Fruit fly (Drosophila melanogaster) whole organism, embryonic: Measurements from ENCODE around the gene senju.

Experiments used
- Asciz ChIP-seq: fragments of 200-800 bp; sonication (Bioruptor generic); optimal IDR thresholded peaks from 2 replicates; lab custom pipeline; 2017; ENCODE audit warnings: missing biosample characterization, mild to moderate bottlenecking, missing genetic modification characterization, missing genetic modification reagents
- B-H2 ChIP-seq: fragments of 200-800 bp; sonication (Bioruptor generic); optimal IDR thresholded peaks from 2 replicates; lab custom pipeline; 2018; ENCODE audit warnings: missing biosample characterization, mild to moderate bottlenecking, missing genetic modification characterization
- C15 ChIP-seq: fragments of 200-800 bp; sonication (Bioruptor generic); IDR thresholded peaks from 3 replicates; pipeline ENCODE4 v1.3.6; 2022; ENCODE audit warnings: missing biosample characterization, missing genetic modification characterization
- CG10565 ChIP-seq: fragments of 200-800 bp; sonication (Bioruptor generic); optimal IDR thresholded peaks from 3 replicates; lab custom pipeline; 2016; ENCODE audit warnings: missing biosample characterization, mild to moderate bottlenecking, missing genetic modification characterization
- CG10959 ChIP-seq: fragments of 200-800 bp; sonication (Bioruptor generic); IDR thresholded peaks from 2 replicates; pipeline ENCODE4 v1.3.6; 2022; ENCODE audit warnings: missing biosample characterization, missing genetic modification characterization
- CG11085 ChIP-seq: fragments of 200-800 bp; sonication (Bioruptor generic); IDR thresholded peaks from 2 replicates; pipeline ENCODE4 v1.3.6; 2022; ENCODE audit warnings: missing biosample characterization, missing genetic modification characterization
- CG14014 ChIP-seq: fragments of 200-800 bp; sonication (Bioruptor generic); IDR thresholded peaks from 2 replicates; pipeline ENCODE4 v1.3.6; 2022; ENCODE audit warnings: missing biosample characterization, missing genetic modification characterization
- CG15011 ChIP-seq: fragments of 200-800 bp; sonication (Bioruptor generic); optimal IDR thresholded peaks from 3 replicates; lab custom pipeline; 2018; ENCODE audit warnings: missing biosample characterization, mild to moderate bottlenecking, missing genetic modification characterization
- CG1529 ChIP-seq: fragments of 200-800 bp; sonication (Bioruptor generic); optimal IDR thresholded peaks from 3 replicates; lab custom pipeline; 2018; ENCODE audit warnings: missing biosample characterization, missing genetic modification characterization
- CG15479 ChIP-seq: fragments of 200-800 bp; sonication (Bioruptor generic); optimal IDR thresholded peaks from 3 replicates; lab custom pipeline; 2019; ENCODE audit warnings: missing biosample characterization, mild to moderate bottlenecking, missing genetic modification characterization, moderate library complexity
- CG16779 ChIP-seq: fragments of 200-800 bp; sonication (Bioruptor generic); IDR thresholded peaks from 2 replicates; pipeline ENCODE4 v1.3.6; 2022; ENCODE audit warnings: missing biosample characterization, missing genetic modification characterization
- CG17385 ChIP-seq: fragments of 200-800 bp; sonication (Bioruptor generic); optimal IDR thresholded peaks from 3 replicates; lab custom pipeline; 2018; ENCODE audit warnings: missing biosample characterization, mild to moderate bottlenecking, missing genetic modification characterization
- CG2120 ChIP-seq: fragments of 200-800 bp; sonication (Bioruptor generic); optimal IDR thresholded peaks from 3 replicates; lab custom pipeline; 2016; ENCODE audit warnings: missing biosample characterization, missing genetic modification characterization
- CG2129 ChIP-seq: fragments of 200-800 bp; sonication (Bioruptor generic); IDR thresholded peaks from 2 replicates; pipeline ENCODE4 v1.3.6; 2022; ENCODE audit warnings: missing biosample characterization, missing genetic modification characterization; ENCODE audit not compliant: partially characterized antibody
- CG2712 ChIP-seq: fragments of 200-800 bp; optimal IDR thresholded peaks from 3 replicates; lab custom pipeline; 2019; ENCODE audit warnings: missing biosample characterization, mild to moderate bottlenecking, missing genetic modification characterization, moderate library complexity
- CG31388 ChIP-seq: fragments of 200-800 bp; sonication (Bioruptor generic); optimal IDR thresholded peaks from 2 replicates; lab custom pipeline; 2016; ENCODE audit warnings: missing biosample characterization, missing genetic modification characterization
- CG3407 ChIP-seq: fragments of 200-800 bp; sonication (Bioruptor generic); optimal IDR thresholded peaks from 2 replicates; lab custom pipeline; 2018; ENCODE audit warnings: missing biosample characterization, mild to moderate bottlenecking, missing genetic modification characterization
- CG34376 ChIP-seq: fragments of 200-800 bp; sonication (Bioruptor generic); optimal IDR thresholded peaks from 2 replicates; lab custom pipeline; 2018; ENCODE audit warnings: missing biosample characterization, mild to moderate bottlenecking, missing genetic modification characterization
- CG3726 ChIP-seq: fragments of 200-800 bp; sonication (Bioruptor generic); IDR thresholded peaks from 3 replicates; pipeline ENCODE4, ENCODE4 v1.3.6; 2022; ENCODE audit warnings: missing biosample characterization, missing genetic modification characterization
- CG6813 ChIP-seq: fragments of 200-800 bp; sonication (Bioruptor generic); optimal IDR thresholded peaks from 2 replicates; lab custom pipeline; 2017; ENCODE audit warnings: missing biosample characterization, missing genetic modification characterization, mild to moderate bottlenecking, moderate library complexity, missing genetic modification reagents
- CkIIα-i1 ChIP-seq: fragments of 200-800 bp; sonication (Bioruptor generic); IDR thresholded peaks from 2 replicates; pipeline ENCODE4 v1.3.6; 2022; ENCODE audit warnings: missing biosample characterization, missing genetic modification characterization
- CrebB ChIP-seq: fragments of 200-800 bp; sonication (Bioruptor generic); optimal IDR thresholded peaks from 3 replicates; lab custom pipeline; 2018; ENCODE audit warnings: missing biosample characterization, mild to moderate bottlenecking, missing genetic modification characterization
- Drgx ChIP-seq: fragments of 200-800 bp; sonication (Bioruptor generic); IDR thresholded peaks from 2 replicates; pipeline ENCODE4 v1.3.6; 2022; ENCODE audit warnings: missing biosample characterization, missing genetic modification characterization
- HHEX ChIP-seq: fragments of 200-800 bp; sonication (Bioruptor generic); optimal IDR thresholded peaks from 3 replicates; lab custom pipeline; 2017; ENCODE audit warnings: missing biosample characterization, mild to moderate bottlenecking, missing genetic modification characterization, missing genetic modification reagents
- HLH4C ChIP-seq: fragments of 200-800 bp; sonication (Bioruptor generic); IDR thresholded peaks from 3 replicates; pipeline ENCODE4 v1.3.6; 2022; ENCODE audit warnings: missing biosample characterization, missing genetic modification characterization; ENCODE audit not compliant: partially characterized antibody
- Lim3 ChIP-seq: fragments of 200-800 bp; sonication (Bioruptor generic); IDR thresholded peaks from 2 replicates; pipeline ENCODE4 v1.3.6; 2022; ENCODE audit warnings: missing biosample characterization, missing genetic modification characterization
- Mes4 ChIP-seq: fragments of 200-800 bp; sonication (Bioruptor generic); optimal IDR thresholded peaks from 2 replicates; lab custom pipeline; 2016; ENCODE audit warnings: missing biosample characterization, missing genetic modification characterization
- NfI ChIP-seq: fragments of 200-800 bp; sonication (Bioruptor generic); optimal IDR thresholded peaks from 3 replicates; lab custom pipeline; 2018; ENCODE audit warnings: missing biosample characterization, mild to moderate bottlenecking, missing genetic modification characterization, moderate library complexity
- Oaz ChIP-seq: fragments of 200-800 bp; sonication (Bioruptor generic); IDR thresholded peaks from 2 replicates; pipeline ENCODE4 v1.3.6; 2022; ENCODE audit warnings: missing biosample characterization, missing genetic modification characterization
- Ptx1 ChIP-seq: fragments of 200-800 bp; sonication (Bioruptor generic); IDR thresholded peaks from 2 replicates; pipeline ENCODE4 v1.3.6; 2022; ENCODE audit warnings: missing biosample characterization, missing genetic modification characterization
- Rx ChIP-seq: fragments of 200-800 bp; sonication (Bioruptor generic); IDR thresholded peaks from 2 replicates; pipeline ENCODE4 v1.3.6; 2022; ENCODE audit warnings: missing biosample characterization, missing genetic modification characterization
- ac ChIP-seq: fragments of 200-800 bp; sonication (Bioruptor generic); optimal IDR thresholded peaks from 3 replicates; lab custom pipeline; 2017; ENCODE audit warnings: missing biosample characterization, mild to moderate bottlenecking, missing genetic modification characterization
- bcd ChIP-seq: fragments of 200-800 bp; sonication (Bioruptor generic); optimal IDR thresholded peaks from 2 replicates; lab custom pipeline; 2017; ENCODE audit warnings: missing biosample characterization, mild to moderate bottlenecking, missing genetic modification characterization
- ci ChIP-seq: fragments of 200-800 bp; sonication (Bioruptor generic); IDR thresholded peaks from 3 replicates; pipeline ENCODE4 v1.3.6; 2022; ENCODE audit warnings: missing biosample characterization, missing genetic modification characterization
- danr ChIP-seq: fragments of 200-800 bp; sonication (Bioruptor generic); IDR thresholded peaks from 2 replicates; pipeline ENCODE4 v1.3.6; 2022; ENCODE audit warnings: missing biosample characterization, missing genetic modification characterization
- hb ChIP-seq: fragments of 200-800 bp; sonication (Bioruptor generic); IDR thresholded peaks from 3 replicates; pipeline ENCODE4 v1.3.6; 2022; ENCODE audit warnings: missing biosample characterization, missing genetic modification characterization; ENCODE audit not compliant: partially characterized antibody
- hbn ChIP-seq: fragments of 200-800 bp; sonication (Bioruptor generic); IDR thresholded peaks from 2 replicates; pipeline ENCODE4 v1.3.6; 2022; ENCODE audit warnings: missing biosample characterization, missing genetic modification characterization; ENCODE audit not compliant: partially characterized antibody
- her ChIP-seq: fragments of 200-800 bp; sonication (Bioruptor generic); optimal IDR thresholded peaks from 2 replicates; lab custom pipeline; 2016; ENCODE audit warnings: missing biosample characterization, missing genetic modification characterization
- nerfin-1 ChIP-seq: fragments of 200-800 bp; sonication (Bioruptor generic); optimal IDR thresholded peaks from 3 replicates; lab custom pipeline; 2019; ENCODE audit warnings: missing biosample characterization, mild to moderate bottlenecking, missing genetic modification characterization, moderate library complexity
- pnt ChIP-seq: fragments of 200-800 bp; sonication (Bioruptor generic); optimal IDR thresholded peaks from 3 replicates; lab custom pipeline; 2016; ENCODE audit warnings: missing biosample characterization, missing genetic modification characterization
- row ChIP-seq: fragments of 200-800 bp; sonication (Bioruptor generic); IDR thresholded peaks from 3 replicates; pipeline ENCODE4 v1.3.6; 2022; ENCODE audit warnings: missing biosample characterization, missing genetic modification characterization
- sc ChIP-seq, 3 experiments: fragments of >200 bp in 2 of 3; fragments of 200-800 bp in 1 of 3; sonication (Bioruptor generic) in 1 of 3; optimal IDR thresholded peaks; 2 replicates in 2 of 3; 3 replicates in 1 of 3; lab custom pipeline; 2017; ENCODE audit warnings: mild to moderate bottlenecking in 1 of 3, missing biosample characterization in 1 of 3, missing genetic modification characterization in 1 of 3, missing genetic modification reagents in 1 of 3
- sens ChIP-seq: fragments of 200-800 bp; sonication (Bioruptor generic); peaks from one replicate; lab custom pipeline; 2016; ENCODE audit warnings: missing biosample characterization, missing genetic modification characterization
- shn ChIP-seq: fragments of 200-800 bp; sonication (Bioruptor generic); optimal IDR thresholded peaks from 3 replicates; lab custom pipeline; 2016; ENCODE audit warnings: missing biosample characterization, missing genetic modification characterization
- slbo ChIP-seq: fragments of 200-800 bp; sonication (Bioruptor generic); IDR thresholded peaks from 2 replicates; pipeline ENCODE4 v1.3.6; 2022; ENCODE audit warnings: missing biosample characterization, missing genetic modification characterization
- tap ChIP-seq: fragments of 200-800 bp; optimal IDR thresholded peaks from 3 replicates; lab custom pipeline; 2019; ENCODE audit warnings: missing biosample characterization, mild to moderate bottlenecking, missing genetic modification characterization, moderate library complexity
- unc-4 ChIP-seq: fragments of 200-800 bp; sonication (Bioruptor generic); IDR thresholded peaks from 2 replicates; pipeline ENCODE4 v1.3.6; 2022; ENCODE audit warnings: missing biosample characterization, missing genetic modification characterization; ENCODE audit not compliant: partially characterized antibody
- usp ChIP-seq: fragments of >200 bp; optimal IDR thresholded peaks from 2 replicates; lab custom pipeline; 2017; ENCODE audit warnings: missing biosample characterization, missing genetic modification characterization
- vnd ChIP-seq: fragments of 200-800 bp; sonication (Bioruptor generic); IDR thresholded peaks from 3 replicates; pipeline ENCODE4 v1.3.6; 2022; ENCODE audit warnings: missing biosample characterization, missing genetic modification characterization; ENCODE audit not compliant: partially characterized antibody

senju gene

dm6 chr2L:5086905-5087522 is 34.4 kb downstream of the senju start (continued):
- TF ChIP-seq danr (GFP tag; lab: Robert Waterston, UW) (peak; percentile 42; the same call in 1 of the 2 replicates), HHEX (peak; percentile 76), tap (peak; percentile 81), CG11085 (GFP tag; lab: Robert Waterston, UW) (0 out of 2 replicates have a peak, but pooled peaks have one; percentile 7), CG2712 (tag; lab: Kevin White, UChicago) (peak; percentile 83), CG17385 (peak; percentile 80), vnd (no peak), sc (optimal IDR thresholded peaks at IDR 0.05; lab: Kevin White, UChicago) (no peak), sc (GFP tag; optimal IDR thresholded peaks at IDR 0.05; lab: Kevin White, UChicago) (peak; percentile 60), Ptx1 (peak; percentile 72), NfI (GFP tag; lab: Kevin White, UChicago) (peak; percentile 79), nerfin-1 (tag; lab: Kevin White, UChicago) (peak; percentile 76), CG2120 (GFP tag; lab: Kevin White, UChicago) (peak; percentile 70), bcd (peak; percentile 72), C15 (no peak), CG16779 (no peak), slbo (GFP tag; lab: Robert Waterston, UW) (peak; percentile 63; the same call in 1 of the 2 replicates), B-H2 (no peak), her (GFP tag; lab: Kevin White, UChicago) (peak; percentile 51), HLH4C (GFP tag; lab: Robert Waterston, UW) (no peak), Rx (GFP tag; lab: Robert Waterston, UW) (peak; percentile 62), CG34376 (GFP tag; lab: Kevin White, UChicago) (peak; percentile 44), usp (GFP tag; lab: Kevin White, UChicago) (no peak), CG10959 (GFP tag; lab: Robert Waterston, UW) (peak; percentile 25; the same call in 1 of the 2 replicates), CrebB (peak; percentile 66), shn (GFP tag; lab: Kevin White, UChicago) (peak; percentile 51), CkIIα-i1 (GFP tag; lab: Robert Waterston, UW) (no peak), unc-4 (GFP tag; lab: Robert Waterston, UW) (no peak), hbn (GFP tag; lab: Robert Waterston, UW) (no peak), CG3726 (GFP tag; lab: Robert Waterston, UW) (no peak), sens (peak; percentile 94), ci (peak; percentile 86), CG14014 (GFP tag; lab: Robert Waterston, UW) (peak; percentile 64), ac (GFP tag; lab: Kevin White, UChicago) (peak; percentile 43), hb (GFP tag; lab: Robert Waterston, UW) (no peak), Lim3 (GFP tag; lab: Robert Waterston, UW) (no peak), CG15011 (GFP tag; lab: Kevin White, UChicago) (peak; percentile 63), pnt (peak; percentile 60), CG3407 (GFP tag; lab: Kevin White, UChicago) (peak; percentile 66), row (peak; percentile 69), CG31388 (peak; percentile 29), Mes4 (GFP tag; lab: Kevin White, UChicago) (peak; percentile 74), CG1529 (GFP tag; lab: Kevin White, UChicago) (peak; percentile 65), CG2129 (GFP tag; lab: Robert Waterston, UW) (no peak), CG6813 (GFP tag; lab: Kevin White, UChicago) (peak; percentile 61), CG15479 (GFP tag; lab: Kevin White, UChicago) (peak; percentile 22), Drgx (GFP tag; lab: Robert Waterston, UW) (peak; percentile 67), CG10565 (GFP tag; lab: Kevin White, UChicago) (peak; percentile 23), Oaz (GFP tag; lab: Robert Waterston, UW) (no peak), Asciz (GFP tag; lab: Kevin White, UChicago) (peak; percentile 88)
